Worm (Caenorhabditis elegans): Measurements from ENCODE around the gene ccar-1.

Gene ccar-1

DNA sequence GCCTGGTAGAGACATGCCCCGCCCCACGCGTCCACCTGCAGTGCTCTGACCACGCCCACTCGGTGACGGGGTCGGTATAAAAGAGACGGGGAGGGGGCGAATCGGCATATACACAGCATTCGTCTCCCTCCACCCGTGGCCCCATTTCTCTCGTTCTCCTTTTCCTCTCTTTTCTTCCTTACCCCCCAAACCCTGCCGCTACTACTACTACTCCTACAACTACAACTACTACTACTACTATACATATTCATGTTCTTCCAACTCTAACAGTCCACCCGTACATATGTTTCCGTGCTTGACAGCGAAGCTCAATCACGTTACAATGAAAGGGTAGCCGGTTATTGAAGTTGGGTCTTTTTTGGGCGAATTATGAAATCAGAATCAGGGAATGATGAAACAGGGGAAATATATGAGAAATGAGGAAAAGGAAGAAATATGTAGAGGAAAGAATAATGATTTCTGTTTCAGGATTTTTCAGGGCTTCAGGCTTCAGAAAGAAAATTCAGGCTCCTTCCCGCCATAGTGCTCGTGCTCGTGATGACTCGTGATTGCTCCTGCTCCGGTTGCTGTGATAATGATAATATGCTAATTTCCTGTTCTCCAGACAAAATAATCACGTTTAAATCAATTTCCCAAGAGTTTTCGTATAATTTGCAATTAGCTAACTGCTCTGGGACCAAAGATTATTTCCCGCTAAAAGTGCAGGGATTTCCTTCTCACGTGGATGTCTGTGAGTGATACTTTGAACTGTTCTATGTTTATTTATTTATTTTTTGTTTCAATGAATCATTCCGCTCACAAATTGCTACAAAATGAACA lies 37.4 kb upstream of the ccar-1 start:
- TF ChIP-seq ceh-83 (GFP tag; optimal IDR thresholded peaks at IDR 0.05) (peak; percentile 100), ces-1 (GFP tag; optimal IDR thresholded peaks at IDR 0.05) (peak; percentile 81), unc-39 (tag; optimal IDR thresholded peaks at IDR 0.05) (peak; percentile 82), snpc-4 (tag; optimal IDR thresholded peaks at IDR 0.05) (no peak), blmp-1 (tag; optimal IDR thresholded peaks at IDR 0.05) (peak; percentile 78), mep-1 (tag; optimal IDR thresholded peaks at IDR 0.05) (peak; percentile 84), lin-32 (GFP tag; optimal IDR thresholded peaks at IDR 0.05) (peak; percentile 93), nhr-28 (tag; optimal IDR thresholded peaks at IDR 0.05) (peak; percentile 85), ham-2 (GFP tag; optimal IDR thresholded peaks at IDR 0.05) (peak; percentile 93), elt-3 (tag; optimal IDR thresholded peaks at IDR 0.05) (peak; percentile 55), nhr-2 (tag; optimal IDR thresholded peaks at IDR 0.05) (peak; percentile 47), hlh-1 (tag; optimal IDR thresholded peaks at IDR 0.05) (peak; percentile 78), nhr-237 (tag; optimal IDR thresholded peaks at IDR 0.05) (peak; percentile 86), ztf-11 (tag; optimal IDR thresholded peaks at IDR 0.05) (peak; percentile 96), lin-13 (tag; optimal IDR thresholded peaks at IDR 0.05) (no peak), bed-3 (GFP tag; optimal IDR thresholded peaks at IDR 0.05) (peak; percentile 81), mls-2 (tag; optimal IDR thresholded peaks at IDR 0.05) (peak; percentile 99), lsy-2 (tag; optimal IDR thresholded peaks at IDR 0.05) (peak; percentile 81), mab-5 (tag; optimal IDR thresholded peaks at IDR 0.05) (peak; percentile 47), unc-62 (GFP tag; optimal IDR thresholded peaks at IDR 0.05) (peak; percentile 62), drap-1 (GFP tag; optimal IDR thresholded peaks at IDR 0.05) (peak; percentile 97), M03D4.4 (tag; optimal IDR thresholded peaks at IDR 0.05) (peak; percentile 98), ceh-43 (GFP tag; optimal IDR thresholded peaks at IDR 0.05) (peak; percentile 95), nhr-76 (tag; optimal IDR thresholded peaks at IDR 0.05) (no peak), tbx-8 (GFP tag; optimal IDR thresholded peaks at IDR 0.05) (peak; percentile 98), zip-8 (tag; optimal IDR thresholded peaks at IDR 0.05) (no peak), flh-1 (GFP tag; optimal IDR thresholded peaks at IDR 0.05) (peak; percentile 94), cnd-1 (tag; optimal IDR thresholded peaks at IDR 0.05) (peak; percentile 98), nhr-12 (tag; optimal IDR thresholded peaks at IDR 0.05) (peak; percentile 79), sem-2 (GFP tag; optimal IDR thresholded peaks at IDR 0.05) (peak; percentile 97), pha-4 (tag; optimal IDR thresholded peaks at IDR 0.05) (peak; percentile 50), sptf-1 (tag; optimal IDR thresholded peaks at IDR 0.05) (peak; percentile 99), ceh-39 (tag; optimal IDR thresholded peaks at IDR 0.05) (peak; percentile 85), elt-1 (tag; optimal IDR thresholded peaks at IDR 0.05; ENCODE audit: borderline replicate concordance, insufficient read depth) (peak; percentile 37), unc-120 (tag; optimal IDR thresholded peaks at IDR 0.05; ENCODE audit: poor library complexity, severe bottlenecking) (peak; percentile 98)

- no peak for TF ChIP-seq mep-1 (tag; optimal IDR thresholded peaks at IDR 0.05)
- TF ChIP-seq ham-2 (GFP tag; optimal IDR thresholded peaks at IDR 0.05), result no peak
- no peak for TF ChIP-seq drap-1 (GFP tag; optimal IDR thresholded peaks at IDR 0.05)
- no peak for TF ChIP-seq sem-2 (GFP tag; optimal IDR thresholded peaks at IDR 0.05)
- TF ChIP-seq ztf-11 (tag; optimal IDR thresholded peaks at IDR 0.05), result no peak
- no peak for TF ChIP-seq pha-4 (tag; optimal IDR thresholded peaks at IDR 0.05)
- no peak for TF ChIP-seq lin-32 (GFP tag; optimal IDR thresholded peaks at IDR 0.05)
- no peak for TF ChIP-seq lsy-2 (tag; optimal IDR thresholded peaks at IDR 0.05)
- TF ChIP-seq nhr-237 (tag; optimal IDR thresholded peaks at IDR 0.05), result no peak
- TF ChIP-seq elt-1 (tag; optimal IDR thresholded peaks at IDR 0.05; ENCODE audit: borderline replicate concordance, insufficient read depth), result no peak
- no peak for TF ChIP-seq ceh-83 (GFP tag; optimal IDR thresholded peaks at IDR 0.05)
- TF ChIP-seq unc-120 (tag; optimal IDR thresholded peaks at IDR 0.05; ENCODE audit: poor library complexity, severe bottlenecking), result no peak
Measured at ce11 chrIV:14034571-14034954, 36.8 kb upstream of the ccar-1 start.

DNA sequence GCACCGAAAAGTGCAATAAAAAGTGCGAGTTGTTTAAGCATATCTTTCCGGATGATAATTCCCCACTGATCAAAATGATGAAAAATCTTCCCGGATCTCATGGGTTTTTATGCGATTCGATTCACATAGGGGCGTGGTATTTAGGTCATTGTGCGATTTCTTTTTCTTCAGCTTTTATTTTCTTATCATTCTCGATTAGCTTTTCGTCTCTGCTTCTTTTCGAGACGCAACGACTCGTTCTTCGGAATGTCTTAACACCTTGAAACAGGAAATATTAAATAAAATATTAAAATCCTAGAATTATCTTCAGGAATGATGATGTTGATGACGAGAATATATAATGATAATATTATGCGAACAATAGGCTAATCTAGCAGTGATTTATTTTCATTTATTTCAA lies 27.7 kb upstream of the ccar-1 start, which contains the start of gene Y37A1B.7:
Gene Y37A1B.7, minus strand, starts transcription at position 101 of the 400 bp plus-strand sequence.
- no peak for TF ChIP-seq ham-2 (GFP tag; optimal IDR thresholded peaks at IDR 0.05)
- no peak for TF ChIP-seq elt-3 (tag; optimal IDR thresholded peaks at IDR 0.05)
- TF ChIP-seq nhr-28 (tag; optimal IDR thresholded peaks at IDR 0.05), result no peak
- no peak for TF ChIP-seq unc-62 (GFP tag; optimal IDR thresholded peaks at IDR 0.05)
- no peak for TF ChIP-seq ceh-43 (GFP tag; optimal IDR thresholded peaks at IDR 0.05)
- TF ChIP-seq sem-2 (GFP tag; optimal IDR thresholded peaks at IDR 0.05), result no peak
- TF ChIP-seq unc-39 (tag; optimal IDR thresholded peaks at IDR 0.05), result no peak
- TF ChIP-seq lsy-2 (tag; optimal IDR thresholded peaks at IDR 0.05), result no peak
- no peak for TF ChIP-seq ceh-83 (GFP tag; optimal IDR thresholded peaks at IDR 0.05)
- TF ChIP-seq bed-3 (GFP tag; optimal IDR thresholded peaks at IDR 0.05), result no peak
- TF ChIP-seq pha-4 (tag; optimal IDR thresholded peaks at IDR 0.05), result no peak
- TF ChIP-seq zip-8 (tag; optimal IDR thresholded peaks at IDR 0.05), result no peak
- TF ChIP-seq tbx-8 (GFP tag; optimal IDR thresholded peaks at IDR 0.05), result no peak
- no peak for TF ChIP-seq cnd-1 (tag; optimal IDR thresholded peaks at IDR 0.05)
- no peak for TF ChIP-seq hlh-1 (tag; optimal IDR thresholded peaks at IDR 0.05)
- TF ChIP-seq ceh-39 (tag; optimal IDR thresholded peaks at IDR 0.05), result no peak
- TF ChIP-seq lin-13 (tag; optimal IDR thresholded peaks at IDR 0.05), result no peak
- no peak for TF ChIP-seq unc-120 (tag; optimal IDR thresholded peaks at IDR 0.05; ENCODE audit: poor library complexity, severe bottlenecking)
- no peak for TF ChIP-seq lin-32 (GFP tag; optimal IDR thresholded peaks at IDR 0.05)

Measured in whole organism, mixed stage, embryonic.